Worm (Caenorhabditis elegans): ENCODE data around the gene ZK550.2.

DNA sequence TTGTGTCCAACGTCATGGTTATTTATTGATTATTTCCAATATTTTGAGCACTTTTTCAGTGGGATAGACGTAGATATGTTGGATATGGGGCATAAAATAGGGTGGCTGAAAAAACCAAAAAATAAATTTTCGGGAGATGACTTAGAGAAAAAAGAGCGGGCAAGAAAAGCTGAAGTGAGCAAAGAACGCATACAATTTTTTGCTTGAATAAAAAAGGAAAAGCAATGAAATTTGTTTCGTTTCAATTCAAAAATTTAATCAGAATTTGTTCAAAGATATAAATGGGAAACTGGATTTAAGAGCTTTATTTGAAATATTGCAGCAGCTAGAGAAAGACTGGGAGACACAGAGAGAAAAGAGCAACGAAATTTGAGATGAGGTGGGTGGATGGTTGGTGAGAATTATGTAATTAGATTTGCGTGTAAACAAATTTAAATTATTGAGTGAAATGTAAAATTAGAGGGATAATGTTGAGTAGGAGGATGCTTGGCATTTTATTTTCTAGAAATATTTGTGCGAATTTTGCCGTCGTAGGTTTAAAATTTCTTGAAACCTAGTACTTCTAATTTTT is 46.3 kb downstream of the ZK550.2 start, which contains the start of the genes T28F3.11 and slc-17.4:
- no peak for TF ChIP-seq unc-62 (GFP tag; optimal IDR thresholded peaks at IDR 0.05)
- no peak for TF ChIP-seq lsy-2 (tag; optimal IDR thresholded peaks at IDR 0.05)
- no peak for TF ChIP-seq nhr-76 (tag; optimal IDR thresholded peaks at IDR 0.05)
- no peak for TF ChIP-seq elt-3 (tag; optimal IDR thresholded peaks at IDR 0.05)
- TF ChIP-seq nhr-237 (tag; optimal IDR thresholded peaks at IDR 0.05), result no peak
- TF ChIP-seq pha-4 (tag; optimal IDR thresholded peaks at IDR 0.05), result no peak

All from whole organism, mixed stage, embryonic.